Worm (Caenorhabditis elegans): ENCODE results near the gene dhrs-4.
A peak's percentile ranks its signal among the peaks of the same experiment; 100 is the strongest.

Gene dhrs-4

DNA sequence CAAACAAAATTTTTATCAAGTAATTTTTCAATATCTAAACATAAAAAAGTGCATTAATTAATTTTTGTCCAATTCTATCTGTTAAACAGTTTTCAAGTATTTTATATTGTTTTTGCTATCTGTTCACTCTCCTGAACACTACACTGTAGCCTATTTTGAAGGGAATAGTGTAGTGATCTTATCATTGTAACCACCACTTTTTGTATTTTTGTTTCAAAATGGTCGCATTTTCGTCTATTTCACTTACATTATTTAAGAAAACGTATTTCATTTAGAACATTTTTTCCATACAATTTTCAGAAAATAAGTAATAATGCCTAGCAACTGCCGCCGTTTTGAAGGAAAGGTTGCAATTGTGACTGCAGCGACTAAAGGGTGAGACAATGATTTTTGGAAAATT lies at the start of gene dhrs-4:
Gene dhrs-4, plus strand, starts transcription at position 301 of the 400 bp plus-strand sequence.
- TF ChIP-seq lin-26 (GFP tag; IDR thresholded peaks at IDR 0.05) (no peak), Y56A3A.18 (GFP tag; IDR thresholded peaks at IDR 0.05) (no peak), mcd-1 (GFP tag; IDR thresholded peaks at IDR 0.05) (no peak), Y95B8A.8 (GFP tag; IDR thresholded peaks at IDR 0.05) (no peak), aptf-2 (GFP tag; conservative IDR thresholded peaks at IDR 0.05) (no peak), nhr-80 (tag; optimal IDR thresholded peaks at IDR 0.05) (no peak), madf-8 (GFP tag; conservative IDR thresholded peaks at IDR 0.05) (no peak), ztf-18 (tag; optimal IDR thresholded peaks at IDR 0.05) (no peak), hlh-12 (tag; optimal IDR thresholded peaks at IDR 0.05) (no peak), lag-1 (GFP tag; IDR thresholded peaks at IDR 0.05) (no peak)

DNA sequence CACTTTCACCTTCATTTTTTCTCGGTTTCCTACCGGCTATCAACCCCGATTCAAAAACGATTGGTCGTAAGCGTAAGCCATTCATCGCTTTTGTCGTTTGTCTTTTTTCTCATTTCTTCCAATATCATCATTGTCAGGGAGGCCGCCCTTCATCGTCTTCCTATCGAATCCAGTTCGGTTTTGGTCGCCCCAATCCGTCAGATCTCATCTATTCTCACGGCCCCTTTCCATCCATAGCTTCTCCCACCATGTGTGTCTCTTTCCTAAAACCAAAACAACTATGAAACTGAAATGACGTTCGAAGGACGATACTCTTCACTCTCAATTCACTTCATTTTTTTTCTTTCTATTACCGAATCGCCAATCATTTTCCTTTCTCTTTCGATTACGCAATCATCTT lies 46.6 kb upstream of the dhrs-4 start:
- no peak for TF ChIP-seq hmg-20 (GFP tag; IDR thresholded peaks at IDR 0.05)
- no peak for TF ChIP-seq bed-2 (GFP tag; IDR thresholded peaks at IDR 0.05)
- TF ChIP-seq C06A6.2 (GFP tag; conservative IDR thresholded peaks at IDR 0.05) = no peak
- no peak for TF ChIP-seq bed-1 (GFP tag; IDR thresholded peaks at IDR 0.05)
- no peak for TF ChIP-seq nhr-179 (tag; optimal IDR thresholded peaks at IDR 0.05)
- TF ChIP-seq ztf-18 (tag; optimal IDR thresholded peaks at IDR 0.05) = no peak
- no peak for TF ChIP-seq ccch-3 (GFP tag; optimal IDR thresholded peaks at IDR 0.05)
- no peak for TF ChIP-seq let-607 (tag; optimal IDR thresholded peaks at IDR 0.05)
- TF ChIP-seq ZK185.1 (tag; optimal IDR thresholded peaks at IDR 0.05; ENCODE audit: poor library complexity, severe bottlenecking) = no peak
- no peak for TF ChIP-seq mxl-1 (tag; optimal IDR thresholded peaks at IDR 0.05)
- no peak for TF ChIP-seq unc-130 (GFP tag; optimal IDR thresholded peaks at IDR 0.05)
- no peak for TF ChIP-seq zfh-2 (GFP tag; conservative IDR thresholded peaks at IDR 0.05)
- no peak for TF ChIP-seq lsy-27 (tag; optimal IDR thresholded peaks at IDR 0.05; ENCODE audit: borderline replicate concordance, insufficient read depth)
- no peak for TF ChIP-seq ceh-91 (GFP tag; IDR thresholded peaks at IDR 0.05)
- no peak for TF ChIP-seq let-526 (GFP tag; IDR thresholded peaks at IDR 0.05)
- no peak for TF ChIP-seq tbp1 (GFP tag; optimal IDR thresholded peaks at IDR 0.05)
- TF ChIP-seq attf-6 (GFP tag; IDR thresholded peaks at IDR 0.05) = no peak
- TF ChIP-seq B0261.1 (tag; optimal IDR thresholded peaks at IDR 0.05) = no peak
- TF ChIP-seq ama-1 (optimal IDR thresholded peaks at IDR 0.05) = no peak
- TF ChIP-seq ama-1 (GFP tag; optimal IDR thresholded peaks at IDR 0.05) = no peak

DNA sequence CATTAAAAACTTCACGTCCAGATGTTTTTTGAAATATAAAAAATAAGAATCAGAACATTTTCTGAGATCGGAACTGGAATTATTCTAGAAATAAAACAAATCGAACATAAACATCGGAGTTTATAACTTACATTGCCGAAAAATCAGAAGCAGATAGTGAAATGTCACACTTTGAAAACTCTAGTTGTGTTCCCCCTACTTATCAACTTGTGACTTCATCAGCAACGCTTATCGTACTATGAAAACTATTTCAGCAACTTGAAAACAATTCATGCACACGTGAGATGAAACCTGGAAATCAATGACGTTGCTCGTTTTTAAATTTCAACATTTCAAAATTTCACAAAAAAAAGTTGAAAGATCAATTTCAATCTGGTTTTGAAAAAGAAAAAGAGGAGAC lies 45.7 kb upstream of the dhrs-4 start:
- TF ChIP-seq ceh-91 (GFP tag; IDR thresholded peaks at IDR 0.05) (no peak), mcd-1 (GFP tag; IDR thresholded peaks at IDR 0.05) (no peak), egl-44 (GFP tag; IDR thresholded peaks at IDR 0.05) (no peak), F52B5.7 (tag; optimal IDR thresholded peaks at IDR 0.05) (no peak), atf-7 (tag; optimal IDR thresholded peaks at IDR 0.05) (no peak), chd-7 (tag; optimal IDR thresholded peaks at IDR 0.05) (no peak), ztf-22 (GFP tag; optimal IDR thresholded peaks at IDR 0.05) (no peak), akir-1 (GFP tag; optimal IDR thresholded peaks at IDR 0.05) (no peak)

DNA sequence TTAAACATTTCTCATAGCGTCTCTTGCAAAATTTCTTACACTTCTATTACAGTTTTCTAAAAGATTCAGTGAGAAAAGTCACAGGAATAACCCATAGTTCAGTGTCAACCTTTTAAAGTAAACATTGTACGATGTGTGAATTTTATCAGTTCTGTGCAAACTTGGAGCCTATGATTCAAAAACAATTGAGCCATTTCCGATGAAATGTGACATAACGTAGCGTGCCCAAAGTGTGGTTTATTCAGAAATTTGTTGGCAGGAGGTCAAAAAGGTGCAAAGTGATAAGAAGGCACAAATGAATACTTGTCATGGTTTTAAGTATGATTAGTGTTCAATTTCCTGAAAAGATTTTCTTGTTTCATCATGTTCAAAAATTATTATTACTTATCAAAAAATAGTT lies 44.8 kb upstream of the dhrs-4 start:
- TF ChIP-seq Y95B8A.8 (GFP tag; IDR thresholded peaks at IDR 0.05) (no peak), xnd-1 (tag; optimal IDR thresholded peaks at IDR 0.05) (no peak), lin-54 (GFP tag; optimal IDR thresholded peaks at IDR 0.05) (no peak), nhr-80 (tag; optimal IDR thresholded peaks at IDR 0.05) (peak; percentile 59)
